Worm (Caenorhabditis elegans) whole organism, early embryonic: ENCODE data around the gene F53F1.6.
A peak's percentile ranks its signal among the peaks of the same experiment; 100 is the strongest.

Source experiments
- B0310.2 ChIP-seq: sonication (generic microtip); optimal IDR thresholded peaks from 2 replicates; lab custom pipeline; 2016; ENCODE audit warnings: mild to moderate bottlenecking, missing genetic modification characterization, missing compliant biosample characterization
- F13C5.2 ChIP-seq: sonication (generic microtip); optimal IDR thresholded peaks from 2 replicates; lab custom pipeline; 2017; ENCODE audit warnings: mild to moderate bottlenecking, missing genetic modification characterization, inconsistent platforms, missing compliant biosample characterization
- aly-1 ChIP-seq: sonication (generic microtip); optimal IDR thresholded peaks from 2 replicates; lab custom pipeline; 2016; ENCODE audit warnings: missing genetic modification characterization, missing compliant biosample characterization
- ama-1 ChIP-seq: fragments of 150-350 bp; optimal IDR thresholded peaks from 2 replicates; lab custom pipeline; 2014
- ceh-13 ChIP-seq: fragments of 200-800 bp; sonication (Bioruptor generic); optimal IDR thresholded peaks from 2 replicates; lab custom pipeline; 2018; ENCODE audit warnings: mild to moderate bottlenecking, missing genetic modification characterization, missing compliant biosample characterization
- ceh-36 ChIP-seq: sonication (generic microtip); optimal IDR thresholded peaks from 2 replicates; lab custom pipeline; 2016; ENCODE audit warnings: missing genetic modification characterization, inconsistent platforms, missing compliant biosample characterization
- ets-7 ChIP-seq: sonication (generic microtip); optimal IDR thresholded peaks from 2 replicates; lab custom pipeline; 2016; ENCODE audit warnings: missing genotype, missing genetic modification characterization, missing compliant biosample characterization
- flt-1 ChIP-seq: fragments of 200-800 bp; sonication (Bioruptor generic); IDR thresholded peaks from 2 replicates; pipeline ENCODE4 v1.3.6; 2022; ENCODE audit warnings: missing genetic modification characterization, missing compliant biosample characterization
- hmbx-1 ChIP-seq: sonication (generic microtip); optimal IDR thresholded peaks from 2 replicates; lab custom pipeline; 2016; ENCODE audit warnings: mild to moderate bottlenecking, missing genetic modification characterization, missing compliant biosample characterization
- hmg-4 ChIP-seq: fragments of 200-800 bp; sonication (Bioruptor generic); optimal IDR thresholded peaks from 2 replicates; lab custom pipeline; 2018; ENCODE audit warnings: mild to moderate bottlenecking, missing genetic modification characterization, missing compliant biosample characterization
- hnd-1 ChIP-seq: sonication (generic microtip); optimal IDR thresholded peaks from 2 replicates; lab custom pipeline; 2016; ENCODE audit warnings: missing genetic modification characterization, missing compliant biosample characterization
- pes-1 ChIP-seq: fragments of 200-800 bp; sonication (Bioruptor generic); IDR thresholded peaks from 2 replicates; pipeline ENCODE4 v1.3.6; 2022; ENCODE audit warnings: missing genetic modification reagents, missing genetic modification characterization, missing compliant biosample characterization
- scrt-1 ChIP-seq: fragments of 200-800 bp; sonication (Bioruptor generic); IDR thresholded peaks from 2 replicates; pipeline ENCODE4 v1.3.6; 2022; ENCODE audit warnings: missing genetic modification characterization, missing compliant biosample characterization
- sea-1 ChIP-seq: fragments of 200-800 bp; sonication (Bioruptor generic); conservative IDR thresholded peaks from 2 replicates; pipeline ENCODE4 v1.3.6; 2022; ENCODE audit warnings: missing genetic modification characterization, missing compliant biosample characterization
- tbx-11 ChIP-seq: fragments of 200-800 bp; sonication (Bioruptor generic); IDR thresholded peaks from 2 replicates; pipeline ENCODE4 v1.3.6; 2022; ENCODE audit warnings: missing genetic modification characterization, missing compliant biosample characterization
- tbx-37 ChIP-seq: fragments of 200-800 bp; sonication (Bioruptor generic); conservative IDR thresholded peaks from 2 replicates; pipeline ENCODE4 v1.3.6; 2022; ENCODE audit warnings: missing genetic modification reagents, missing genetic modification characterization, missing compliant biosample characterization
- tra-4 ChIP-seq: sonication (generic microtip); optimal IDR thresholded peaks from 2 replicates; lab custom pipeline; 2017; ENCODE audit warnings: missing genetic modification characterization, missing compliant biosample characterization

F53F1.6 gene

DNA sequence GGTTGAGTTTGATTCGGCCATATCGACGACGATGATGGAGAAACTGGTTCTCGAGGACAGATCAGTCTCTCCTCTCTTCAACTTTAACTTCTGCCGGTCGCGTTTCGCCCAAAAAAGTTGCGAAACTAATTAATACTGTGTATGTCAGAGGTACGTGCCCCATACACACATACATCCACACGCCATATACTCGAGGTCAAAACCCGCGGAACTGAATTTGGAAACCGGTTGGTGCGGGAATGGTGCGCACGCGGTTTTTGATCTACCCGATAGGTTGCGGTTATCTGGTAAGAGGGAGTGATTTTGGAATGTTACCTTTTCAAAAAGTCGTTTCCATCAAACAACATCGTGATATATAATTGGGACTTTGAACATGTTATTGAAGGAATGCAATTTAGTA, 37.2 kb downstream of the F53F1.6 start, which contains the start of gene ifbp-1:
ifbp-1 (minus strand) TSS at position 85 of the 400 bp plus-strand sequence.
- TF ChIP-seq hmg-4 (GFP tag; lab: Kevin White, UChicago), result no peak
- TF ChIP-seq aly-1 (tag; lab: Kevin White, UChicago), result no peak
- no peak for TF ChIP-seq hnd-1 (tag; lab: Kevin White, UChicago)
- no peak for TF ChIP-seq scrt-1 (GFP tag; lab: Robert Waterston, UW)
- TF ChIP-seq ama-1 (lab: Kevin White, UChicago), result no peak
- no peak for TF ChIP-seq B0310.2
- TF ChIP-seq ceh-13 (GFP tag; lab: Kevin White, UChicago), result no peak
- TF ChIP-seq ceh-36, result no peak
- no peak for TF ChIP-seq F13C5.2 (tag; lab: Kevin White, UChicago)
- TF ChIP-seq ets-7 (tag; lab: Kevin White, UChicago), result no peak
- TF ChIP-seq tra-4 (tag; lab: Kevin White, UChicago), result no peak
- no peak for TF ChIP-seq flt-1
- TF ChIP-seq hmbx-1 (tag; lab: Kevin White, UChicago), result no peak

DNA sequence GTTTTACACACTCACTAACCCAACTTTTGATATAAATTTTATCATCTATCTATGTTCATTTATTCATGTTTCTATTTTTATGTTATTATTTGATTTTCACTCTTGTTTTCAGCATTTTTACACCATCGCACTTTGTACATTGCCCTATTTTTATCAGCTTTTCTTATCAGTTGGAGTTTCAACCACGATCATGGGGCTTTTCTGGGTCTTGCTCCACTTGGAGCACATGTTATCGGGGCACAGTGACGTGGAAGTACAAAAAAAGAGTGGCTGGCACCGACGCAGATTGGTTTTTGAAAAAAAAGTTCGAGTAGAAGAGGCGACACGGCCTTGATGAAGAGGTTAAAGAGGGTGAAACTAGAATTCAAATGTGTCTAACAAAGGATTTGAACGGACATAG, 40.3 kb downstream of the F53F1.6 start:
- TF ChIP-seq tbx-11 (no peak), hmg-4 (GFP tag; lab: Kevin White, UChicago) (no peak), sea-1 (GFP tag; lab: Robert Waterston, UW) (no peak), pes-1 (GFP tag; lab: Robert Waterston, UW) (no peak), ama-1 (lab: Kevin White, UChicago) (no peak)

DNA sequence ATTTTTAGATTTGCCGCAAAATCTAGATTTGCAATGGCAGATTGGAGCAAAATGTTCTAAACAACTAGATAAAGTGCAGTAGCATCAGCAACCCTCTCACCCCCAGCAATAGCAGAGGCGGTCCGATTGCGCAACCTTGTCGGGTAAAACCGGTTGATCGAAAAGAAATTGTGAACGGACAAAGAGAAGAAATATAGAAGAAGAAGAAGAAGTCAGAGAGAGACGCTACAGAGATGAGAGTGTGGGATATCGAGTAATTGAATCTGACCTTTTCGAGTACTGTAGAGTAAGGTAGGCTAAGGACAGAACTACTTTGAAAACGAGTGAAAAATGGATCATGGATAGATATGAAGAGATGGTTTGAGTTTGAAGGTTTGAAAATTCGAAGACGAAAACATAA, 41.6 kb downstream of the F53F1.6 start:
- TF ChIP-seq hmbx-1 (tag; lab: Kevin White, UChicago) (no peak), sea-1 (GFP tag; lab: Robert Waterston, UW) (no peak), B0310.2 (no peak), ets-7 (tag; lab: Kevin White, UChicago) (no peak)

DNA sequence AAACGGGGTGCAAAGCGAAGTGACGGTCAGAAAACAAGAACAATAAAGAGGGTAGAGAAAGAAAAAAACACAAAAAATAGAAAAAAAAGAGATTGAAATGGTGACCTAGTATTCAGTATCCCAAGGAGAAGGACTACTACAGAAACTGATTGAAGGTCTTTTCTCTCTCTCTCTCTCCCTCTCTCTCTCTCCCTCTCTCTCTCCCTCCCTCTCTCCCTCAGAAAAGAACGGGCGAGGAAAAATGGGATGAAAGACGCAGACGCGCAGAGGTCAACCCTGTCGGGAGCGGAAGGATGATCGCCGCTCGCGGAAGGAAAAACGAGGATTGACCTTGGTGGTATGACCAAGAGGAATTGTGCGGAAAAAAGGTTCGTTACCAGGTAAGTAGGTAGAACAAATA, 42.9 kb downstream of the F53F1.6 start:
- TF ChIP-seq ama-1 (lab: Kevin White, UChicago) (no peak), hmg-4 (GFP tag; lab: Kevin White, UChicago) (peak; percentile 26), B0310.2 (peak; percentile 21), ceh-13 (GFP tag; lab: Kevin White, UChicago) (no peak)

DNA sequence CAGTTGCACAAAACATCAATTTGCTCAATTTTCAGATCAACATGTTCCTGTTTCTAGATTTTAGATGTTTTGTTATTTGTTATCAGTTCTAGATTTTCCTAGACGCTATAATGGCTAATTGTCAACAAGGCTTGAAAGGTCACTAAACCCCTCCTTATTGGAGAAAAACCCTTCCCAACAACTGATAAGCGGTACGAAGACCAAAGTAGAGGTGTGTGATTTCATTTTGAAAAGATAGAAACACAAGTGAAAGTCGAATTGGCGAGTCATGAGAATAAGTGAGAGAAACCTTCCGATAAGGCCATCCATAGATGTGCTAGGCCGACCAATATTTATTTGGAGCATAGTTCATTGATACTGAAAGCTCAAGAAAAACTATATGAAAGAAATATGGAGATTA, 43.8 kb downstream of the F53F1.6 start:
- TF ChIP-seq ama-1 (lab: Kevin White, UChicago), result no peak
- TF ChIP-seq ets-7 (tag; lab: Kevin White, UChicago), result no peak

DNA sequence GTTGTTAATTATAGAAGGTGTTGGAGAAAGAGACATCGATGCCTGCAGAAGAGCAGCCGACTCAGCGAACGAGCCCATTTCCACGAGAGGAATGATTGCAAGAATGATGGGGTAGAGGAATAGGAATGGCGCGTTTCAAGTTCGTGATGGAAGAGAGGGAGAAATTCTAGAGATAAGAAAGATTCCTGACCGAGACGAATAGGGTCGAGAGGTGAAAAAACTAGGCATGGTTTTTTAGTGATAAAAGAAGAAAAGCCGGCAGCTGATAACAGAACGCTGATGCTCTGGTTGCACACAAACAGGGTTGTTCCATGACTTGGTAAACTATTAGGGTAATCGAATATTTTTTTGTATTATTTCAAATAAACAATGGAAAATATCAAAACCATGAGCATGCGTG, 44.6 kb downstream of the F53F1.6 start:
- no peak for TF ChIP-seq tbx-37 (GFP tag; lab: Robert Waterston, UW)

DNA sequence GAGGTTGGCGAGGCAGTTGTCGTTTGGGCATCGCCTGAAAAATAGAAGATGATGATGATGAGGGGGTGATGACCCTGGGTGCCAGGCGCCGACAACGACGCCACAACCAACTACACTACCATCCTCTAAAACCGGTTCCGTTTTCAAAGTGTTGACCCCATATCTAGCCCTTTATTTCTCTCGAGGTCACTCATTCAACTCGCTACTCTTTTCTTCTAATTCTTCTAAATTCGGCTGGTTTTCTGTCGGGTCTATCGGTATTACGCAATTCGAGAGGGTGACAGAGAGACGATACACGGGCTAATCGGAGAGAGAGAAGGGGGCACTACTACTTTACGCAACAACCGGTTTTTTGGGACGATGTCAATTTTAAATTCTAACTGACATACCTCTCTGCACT, 46.1 kb downstream of the F53F1.6 start:
- TF ChIP-seq hnd-1 (tag; lab: Kevin White, UChicago), result no peak
- TF ChIP-seq tra-4 (tag; lab: Kevin White, UChicago), result no peak
- no peak for TF ChIP-seq tbx-37 (GFP tag; lab: Robert Waterston, UW)
- TF ChIP-seq hmbx-1 (tag; lab: Kevin White, UChicago), result no peak
- no peak for TF ChIP-seq ets-7 (tag; lab: Kevin White, UChicago)
- TF ChIP-seq scrt-1 (GFP tag; lab: Robert Waterston, UW), result no peak
- no peak for TF ChIP-seq sea-1 (GFP tag; lab: Robert Waterston, UW)
- no peak for TF ChIP-seq tbx-11
- no peak for TF ChIP-seq B0310.2
- TF ChIP-seq F13C5.2 (tag; lab: Kevin White, UChicago), result no peak

DNA sequence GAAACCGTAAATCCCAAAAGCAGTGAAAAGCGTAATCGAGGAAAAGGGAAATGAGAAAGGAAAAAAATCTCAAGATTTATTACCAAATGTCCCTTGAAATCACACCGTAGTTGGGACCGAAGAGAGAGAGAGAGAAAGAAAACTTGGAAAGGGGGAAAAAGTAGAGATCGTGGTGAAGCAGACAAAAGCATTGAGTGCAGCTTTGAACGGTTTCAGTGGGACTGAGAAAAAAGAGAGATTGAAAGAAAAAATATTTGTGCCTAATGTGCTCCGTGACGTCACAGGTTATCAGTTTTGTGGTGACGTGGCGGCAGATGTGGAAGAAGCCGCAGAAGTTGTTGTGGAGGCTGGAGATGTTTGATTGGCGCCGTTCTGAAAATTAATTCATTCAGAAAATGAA, 47.1 kb downstream of the F53F1.6 start:
- no peak for TF ChIP-seq ceh-36
- TF ChIP-seq hmbx-1 (tag; lab: Kevin White, UChicago), result no peak
- TF ChIP-seq flt-1, result no peak
- no peak for TF ChIP-seq hnd-1 (tag; lab: Kevin White, UChicago)
- no peak for TF ChIP-seq ama-1 (lab: Kevin White, UChicago)
- no peak for TF ChIP-seq tra-4 (tag; lab: Kevin White, UChicago)
- no peak for TF ChIP-seq ceh-13 (GFP tag; lab: Kevin White, UChicago)
- TF ChIP-seq tbx-11, result no peak
- TF ChIP-seq sea-1 (GFP tag; lab: Robert Waterston, UW), result no peak
- TF ChIP-seq tbx-37 (GFP tag; lab: Robert Waterston, UW), result no peak
- no peak for TF ChIP-seq hmg-4 (GFP tag; lab: Kevin White, UChicago)
- TF ChIP-seq ets-7 (tag; lab: Kevin White, UChicago), result no peak
- TF ChIP-seq aly-1 (tag; lab: Kevin White, UChicago), result no peak
- no peak for TF ChIP-seq scrt-1 (GFP tag; lab: Robert Waterston, UW)
- no peak for TF ChIP-seq pes-1 (GFP tag; lab: Robert Waterston, UW)
- no peak for TF ChIP-seq B0310.2
- no peak for TF ChIP-seq F13C5.2 (tag; lab: Kevin White, UChicago)

DNA sequence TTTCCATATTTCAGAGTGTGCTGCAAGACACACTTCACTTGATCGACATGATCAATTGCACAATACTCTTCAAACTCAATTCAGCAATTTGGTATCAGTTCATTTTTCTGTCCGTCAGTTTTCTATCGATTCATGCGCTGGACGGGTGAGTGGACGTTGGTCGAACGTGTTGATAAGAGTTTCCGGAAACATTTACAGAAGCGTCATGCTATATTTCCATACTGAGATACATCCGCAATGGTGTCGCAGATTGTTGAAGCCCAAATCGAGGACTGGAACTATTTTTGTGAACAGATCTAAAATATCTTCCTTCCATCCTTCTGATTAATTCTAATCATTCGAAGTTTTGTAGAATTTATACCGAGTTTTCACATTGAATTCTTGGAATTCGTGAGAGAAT, 47.8 kb downstream of the F53F1.6 start:
- TF ChIP-seq tbx-37 (GFP tag; lab: Robert Waterston, UW) (no peak), ets-7 (tag; lab: Kevin White, UChicago) (no peak), aly-1 (tag; lab: Kevin White, UChicago) (no peak), flt-1 (no peak), ama-1 (lab: Kevin White, UChicago) (no peak), pes-1 (GFP tag; lab: Robert Waterston, UW) (no peak), hnd-1 (tag; lab: Kevin White, UChicago) (no peak), ceh-36 (no peak), hmbx-1 (tag; lab: Kevin White, UChicago) (no peak), scrt-1 (GFP tag; lab: Robert Waterston, UW) (no peak), hmg-4 (GFP tag; lab: Kevin White, UChicago) (no peak), B0310.2 (no peak)
